Fruit fly (Drosophila melanogaster) whole organism, embryonic: ENCODE measurements around the gene CG44040.

Experiments used
- B-H1 ChIP-seq: fragments of 200-800 bp; sonication (Bioruptor generic); IDR thresholded peaks from 3 replicates; pipeline ENCODE4 v1.3.6; 2022; ENCODE audit warnings: missing biosample characterization, missing genetic modification characterization
- CG13424 ChIP-seq: fragments of 200-800 bp; sonication (Bioruptor generic); optimal IDR thresholded peaks from 2 replicates; lab custom pipeline; 2019; ENCODE audit warnings: missing biosample characterization, mild to moderate bottlenecking, missing genetic modification characterization, moderate library complexity
- CG14441 ChIP-seq: fragments of 200-800 bp; sonication (Bioruptor generic); IDR thresholded peaks from 2 replicates; pipeline ENCODE4 v1.3.6; 2022; ENCODE audit warnings: missing biosample characterization, missing genetic modification characterization
- CG14667 ChIP-seq: fragments of 200-800 bp; sonication (Bioruptor generic); IDR thresholded peaks from 2 replicates; pipeline ENCODE4 v1.3.6; 2022; ENCODE audit warnings: missing biosample characterization, missing genetic modification characterization
- CG14860 ChIP-seq: fragments of 200-800 bp; sonication (Bioruptor generic); IDR thresholded peaks from 3 replicates; pipeline ENCODE4 v1.3.6; 2022; ENCODE audit warnings: missing biosample characterization, missing genetic modification characterization; ENCODE audit not compliant: partially characterized antibody
- CG17612 ChIP-seq: fragments of 200-800 bp; sonication (Bioruptor generic); IDR thresholded peaks from 2 replicates; pipeline ENCODE4 v1.3.6; 2022; ENCODE audit warnings: missing biosample characterization, missing genetic modification characterization
- CG18011 ChIP-seq: fragments of 200-800 bp; sonication (Bioruptor generic); optimal IDR thresholded peaks from 2 replicates; lab custom pipeline; 2017; ENCODE audit warnings: missing biosample characterization, missing genetic modification characterization, mild to moderate bottlenecking, moderate library complexity, missing genotype
- CG32772 ChIP-seq: fragments of 200-800 bp; sonication (Bioruptor generic); IDR thresholded peaks from 2 replicates; pipeline ENCODE4 v1.3.6; 2022; ENCODE audit warnings: missing biosample characterization, missing genetic modification characterization
- CG3847 ChIP-seq: fragments of 200-800 bp; sonication (Bioruptor generic); IDR thresholded peaks from 2 replicates; pipeline ENCODE4 v1.3.6; 2022; ENCODE audit warnings: missing biosample characterization, missing genetic modification characterization
- CG4617 ChIP-seq: fragments of 200-800 bp; sonication (Bioruptor generic); optimal IDR thresholded peaks from 3 replicates; lab custom pipeline; 2016; ENCODE audit warnings: missing biosample characterization, missing genetic modification characterization, borderline replicate concordance
- CG5180 ChIP-seq: fragments of 200-800 bp; sonication (Bioruptor generic); optimal IDR thresholded peaks from 3 replicates; lab custom pipeline; 2017; ENCODE audit warnings: missing biosample characterization, missing genetic modification characterization, mild to moderate bottlenecking, moderate library complexity, missing genetic modification reagents
- CG5245 ChIP-seq: fragments of 200-800 bp; sonication (Bioruptor generic); optimal IDR thresholded peaks from 3 replicates; lab custom pipeline; 2016; ENCODE audit warnings: missing biosample characterization, missing genetic modification characterization
- CG7271 ChIP-seq: fragments of 200-800 bp; sonication (Bioruptor generic); optimal IDR thresholded peaks from 2 replicates; lab custom pipeline; 2018; ENCODE audit warnings: missing biosample characterization, mild to moderate bottlenecking, missing genetic modification characterization, moderate library complexity
- CG7556 ChIP-seq: fragments of 200-800 bp; sonication (Bioruptor generic); optimal IDR thresholded peaks from 2 replicates; lab custom pipeline; 2017; ENCODE audit warnings: missing biosample characterization, mild to moderate bottlenecking, missing genetic modification characterization
- CG7745 ChIP-seq: fragments of 200-800 bp; sonication (Bioruptor generic); optimal IDR thresholded peaks from 2 replicates; lab custom pipeline; 2018; ENCODE audit warnings: missing biosample characterization, mild to moderate bottlenecking, missing genetic modification characterization, moderate library complexity
- CG7963 ChIP-seq: fragments of 200-800 bp; sonication (Bioruptor generic); IDR thresholded peaks from 3 replicates; pipeline ENCODE4 v1.3.6; 2022; ENCODE audit warnings: missing biosample characterization, missing genetic modification characterization; ENCODE audit not compliant: partially characterized antibody
- CG8944 ChIP-seq: fragments of 200-800 bp; sonication (Bioruptor generic); optimal IDR thresholded peaks from 3 replicates; lab custom pipeline; 2016; ENCODE audit warnings: missing biosample characterization, missing genetic modification characterization
- CrebB ChIP-seq: fragments of 200-800 bp; sonication (Bioruptor generic); optimal IDR thresholded peaks from 3 replicates; lab custom pipeline; 2018; ENCODE audit warnings: missing biosample characterization, mild to moderate bottlenecking, missing genetic modification characterization
- Dref ChIP-seq: fragments of 200-800 bp; sonication (Bioruptor generic); IDR thresholded peaks from 2 replicates; pipeline ENCODE4 v1.3.6; 2022; ENCODE audit warnings: missing biosample characterization, missing genetic modification characterization
- HHEX ChIP-seq: fragments of 200-800 bp; sonication (Bioruptor generic); optimal IDR thresholded peaks from 3 replicates; lab custom pipeline; 2017; ENCODE audit warnings: missing biosample characterization, mild to moderate bottlenecking, missing genetic modification characterization, missing genetic modification reagents
- Mad ChIP-seq: fragments of 200-800 bp; sonication (Bioruptor generic); optimal IDR thresholded peaks from 2 replicates; lab custom pipeline; 2016; ENCODE audit warnings: missing biosample characterization, missing genetic modification characterization
- Mes4 ChIP-seq: fragments of 200-800 bp; sonication (Bioruptor generic); optimal IDR thresholded peaks from 2 replicates; lab custom pipeline; 2016; ENCODE audit warnings: missing biosample characterization, missing genetic modification characterization
- Optix ChIP-seq: fragments of 200-800 bp; sonication (Bioruptor generic); IDR thresholded peaks from 3 replicates; pipeline ENCODE4 v1.3.6; 2022; ENCODE audit warnings: missing biosample characterization, missing genetic modification characterization
- Poxn ChIP-seq: fragments of 200-800 bp; sonication (Bioruptor generic); IDR thresholded peaks from 2 replicates; pipeline ENCODE4 v1.3.6; 2022; ENCODE audit warnings: missing biosample characterization, missing genetic modification characterization
- Rx ChIP-seq: fragments of 200-800 bp; sonication (Bioruptor generic); IDR thresholded peaks from 2 replicates; pipeline ENCODE4 v1.3.6; 2022; ENCODE audit warnings: missing biosample characterization, missing genetic modification characterization
- Sry-δ ChIP-seq: fragments of 200-800 bp; sonication (Bioruptor generic); optimal IDR thresholded peaks from 2 replicates; lab custom pipeline; 2016; ENCODE audit warnings: missing biosample characterization, missing genetic modification characterization
- ara ChIP-seq: fragments of 200-800 bp; sonication (Bioruptor generic); IDR thresholded peaks from 2 replicates; pipeline ENCODE4 v1.3.6; 2022; ENCODE audit warnings: missing biosample characterization, missing genetic modification characterization
- bbx ChIP-seq: fragments of 200-800 bp; sonication (Bioruptor generic); IDR thresholded peaks from 2 replicates; pipeline ENCODE4 v1.3.6; 2022; ENCODE audit warnings: missing biosample characterization, missing genetic modification characterization; ENCODE audit not compliant: partially characterized antibody
- bcd ChIP-seq: fragments of 200-800 bp; sonication (Bioruptor generic); optimal IDR thresholded peaks from 2 replicates; lab custom pipeline; 2017; ENCODE audit warnings: missing biosample characterization, mild to moderate bottlenecking, missing genetic modification characterization
- bowl ChIP-seq: fragments of 200-800 bp; sonication (Bioruptor generic); IDR thresholded peaks from 2 replicates; pipeline ENCODE4 v1.3.6; 2022; ENCODE audit warnings: missing biosample characterization, missing genetic modification characterization
- dmrt11E ChIP-seq: fragments of 200-800 bp; sonication (Bioruptor generic); optimal IDR thresholded peaks from 3 replicates; lab custom pipeline; 2018; ENCODE audit warnings: missing biosample characterization, mild to moderate bottlenecking, missing genetic modification characterization, moderate library complexity
- dysf ChIP-seq: fragments of 200-800 bp; sonication (Bioruptor generic); IDR thresholded peaks from 3 replicates; pipeline ENCODE4 v1.3.6; 2022; ENCODE audit warnings: missing biosample characterization, missing genetic modification characterization
- esg ChIP-seq: fragments of 200-800 bp; sonication (Bioruptor generic); conservative IDR thresholded peaks from 2 replicates; pipeline ENCODE4 v1.3.6; 2022; ENCODE audit warnings: missing biosample characterization, missing genetic modification characterization
- gfzf ChIP-seq: fragments of 200-800 bp; sonication (Bioruptor generic); optimal IDR thresholded peaks from 2 replicates; lab custom pipeline; 2016; ENCODE audit warnings: missing biosample characterization, mild to moderate bottlenecking, missing genetic modification characterization, moderate library complexity
- mirr ChIP-seq: fragments of 200-800 bp; sonication (Bioruptor generic); optimal IDR thresholded peaks from 3 replicates; lab custom pipeline; 2018; ENCODE audit warnings: missing biosample characterization, mild to moderate bottlenecking, missing genetic modification characterization
- onecut ChIP-seq: fragments of 200-800 bp; sonication (Bioruptor generic); IDR thresholded peaks from 2 replicates; pipeline ENCODE4 v1.3.6; 2022; ENCODE audit warnings: missing biosample characterization, missing genetic modification characterization
- pan ChIP-seq, 4 experiments: fragments of >200 bp in 3 of 4; fragments of 200-800 bp in 1 of 4; sonication (Bioruptor generic) in 1 of 4; optimal IDR thresholded peaks in 3 of 4; IDR thresholded peaks in 1 of 4; 2 replicates each; pipeline versions ENCODE4 v1.3.6 to Lab custom; 2017 to 2022; ENCODE audit warnings: missing biosample characterization in 2 of 4, missing genetic modification characterization in 2 of 4, mixed read lengths in 1 of 4
- pzg ChIP-seq: fragments of 200-800 bp; sonication (Bioruptor generic); optimal IDR thresholded peaks from 3 replicates; lab custom pipeline; 2018; ENCODE audit warnings: missing biosample characterization, mild to moderate bottlenecking, missing genetic modification characterization, moderate library complexity
- ranshi ChIP-seq: fragments of 200-800 bp; sonication (Bioruptor generic); IDR thresholded peaks from 2 replicates; pipeline ENCODE4 v1.3.6; 2022; ENCODE audit warnings: missing biosample characterization, missing genetic modification characterization
- schlank ChIP-seq: fragments of 200-800 bp; sonication (Bioruptor generic); optimal IDR thresholded peaks from 2 replicates; lab custom pipeline; 2018; ENCODE audit warnings: missing biosample characterization, mild to moderate bottlenecking, missing genetic modification characterization
- sens-2 ChIP-seq: fragments of 200-800 bp; sonication (Bioruptor generic); IDR thresholded peaks from 2 replicates; pipeline ENCODE4 v1.3.6; 2022; ENCODE audit warnings: missing biosample characterization, missing genetic modification characterization
- sqz ChIP-seq: fragments of 200-800 bp; sonication (Bioruptor generic); optimal IDR thresholded peaks from 3 replicates; lab custom pipeline; 2018; ENCODE audit warnings: missing biosample characterization, mild to moderate bottlenecking, missing genetic modification characterization
- toy ChIP-seq: fragments of 200-800 bp; sonication (Bioruptor generic); IDR thresholded peaks from 2 replicates; pipeline ENCODE4 v1.3.6; 2022; ENCODE audit warnings: missing biosample characterization, missing genetic modification characterization
- trem ChIP-seq: fragments of 200-800 bp; optimal IDR thresholded peaks from 3 replicates; lab custom pipeline; 2019; ENCODE audit warnings: missing biosample characterization, mild to moderate bottlenecking, missing genetic modification characterization, moderate library complexity
- trh ChIP-seq: fragments of 200-800 bp; sonication (Bioruptor generic); optimal IDR thresholded peaks from 2 replicates; lab custom pipeline; 2016; ENCODE audit warnings: missing biosample characterization, missing genetic modification characterization
- tup ChIP-seq: fragments of 200-800 bp; sonication (Bioruptor generic); optimal IDR thresholded peaks from 2 replicates; lab custom pipeline; 2016; ENCODE audit warnings: missing biosample characterization, mild to moderate bottlenecking, missing genetic modification characterization, moderate library complexity
- wek ChIP-seq: fragments of 200-800 bp; sonication (Bioruptor generic); optimal IDR thresholded peaks from 3 replicates; lab custom pipeline; 2018; ENCODE audit warnings: missing biosample characterization, mild to moderate bottlenecking, missing genetic modification characterization, moderate library complexity
- zen ChIP-seq: fragments of 200-800 bp; sonication (Bioruptor generic); optimal IDR thresholded peaks from 3 replicates; lab custom pipeline; 2018; ENCODE audit warnings: missing biosample characterization, mild to moderate bottlenecking, missing genetic modification characterization, moderate library complexity

CG44040 gene

dm6 chr3R:15277926-15278869, 42.0 kb upstream of the CG44040 start, which contains the start of the genes MRG15 and Tm1 (continued):
- TF ChIP-seq CG7271 (tag; lab: Kevin White, UChicago): no peak
- peak; percentile 53; the same call in 2 of the 3 replicates for TF ChIP-seq CG14860 (GFP tag; lab: Robert Waterston, UW)
- TF ChIP-seq CG5180: no peak
- peak; percentile 55 for TF ChIP-seq pzg (GFP tag; lab: Kevin White, UChicago)
- no peak for TF ChIP-seq CrebB (tag; lab: Kevin White, UChicago)
- TF ChIP-seq CG5245 (GFP tag; lab: Kevin White, UChicago): no peak
- no peak for TF ChIP-seq dysf
- no peak for TF ChIP-seq HHEX (GFP tag; lab: Kevin White, UChicago)
- TF ChIP-seq onecut (GFP tag; lab: Robert Waterston, UW): peak; percentile 84
- no peak for TF ChIP-seq CG14441
- TF ChIP-seq CG14667: no peak
- TF ChIP-seq ara: no peak
- TF ChIP-seq bowl (GFP tag; lab: Robert Waterston, UW): no peak
- peak; percentile 74 for TF ChIP-seq gfzf (GFP tag; lab: Kevin White, UChicago)
- TF ChIP-seq CG7745 (tag; lab: Kevin White, UChicago): no peak
- TF ChIP-seq trh (GFP tag; lab: Kevin White, UChicago): no peak
- TF ChIP-seq Mes4 (GFP tag; lab: Kevin White, UChicago): no peak
- TF ChIP-seq Optix (GFP tag; lab: Robert Waterston, UW): no peak
- no peak for TF ChIP-seq CG13424 (tag; lab: Kevin White, UChicago)
- TF ChIP-seq Rx (GFP tag; lab: Robert Waterston, UW): no peak
- no peak for TF ChIP-seq CG17612 (GFP tag; lab: Robert Waterston, UW)
- TF ChIP-seq CG18011: no peak
- no peak for TF ChIP-seq sens-2
- TF ChIP-seq dmrt11E (tag; lab: Kevin White, UChicago): no peak
- TF ChIP-seq B-H1 (GFP tag; lab: Robert Waterston, UW): no peak
- no peak for TF ChIP-seq pan (optimal IDR thresholded peaks at IDR 0.05; lab: Kevin White, UChicago)
- no peak for TF ChIP-seq pan (GFP tag; optimal IDR thresholded peaks at IDR 0.05 in 1 of 2, IDR thresholded peaks at IDR 0.05 in 1 of 2)
- no peak for TF ChIP-seq Mad (GFP tag; lab: Kevin White, UChicago)
- TF ChIP-seq bbx (GFP tag; lab: Robert Waterston, UW): peak; percentile 80
- TF ChIP-seq CG3847: peak; percentile 31; the same call in 1 of the 2 replicates
- no peak for TF ChIP-seq wek (GFP tag; lab: Kevin White, UChicago)
- TF ChIP-seq schlank: no peak
- no peak for TF ChIP-seq CG8944 (GFP tag; lab: Kevin White, UChicago)
- peak; percentile 51 for TF ChIP-seq CG4617 (GFP tag; lab: Kevin White, UChicago)
- TF ChIP-seq CG7963: peak; percentile 48; the same call in 2 of the 3 replicates
- peak; percentile 37 for TF ChIP-seq Sry-δ
- TF ChIP-seq CG32772 (GFP tag; lab: Robert Waterston, UW): no peak
- TF ChIP-seq trem (tag; lab: Kevin White, UChicago): peak; percentile 35
- TF ChIP-seq Dref (GFP tag; lab: Robert Waterston, UW): peak; percentile 77
- TF ChIP-seq toy (GFP tag; lab: Robert Waterston, UW): no peak
- no peak for TF ChIP-seq bcd (GFP tag; lab: Kevin White, UChicago)
- TF ChIP-seq Poxn (GFP tag; lab: Robert Waterston, UW): no peak
- no peak for TF ChIP-seq esg (GFP tag; lab: Robert Waterston, UW)
- no peak for TF ChIP-seq CG7556 (GFP tag; lab: Kevin White, UChicago)
- TF ChIP-seq zen (tag; lab: Kevin White, UChicago): peak; percentile 77
- no peak for TF ChIP-seq mirr (GFP tag; lab: Kevin White, UChicago)
- TF ChIP-seq sqz (GFP tag; lab: Kevin White, UChicago): peak; percentile 89
- TF ChIP-seq tup (GFP tag; lab: Kevin White, UChicago): no peak
- TF ChIP-seq ranshi: no peak
